Worm (Caenorhabditis elegans): ENCODE results near the gene usp-46.

The usp-46 gene

ce11 chrIII:9760184-9760583, 16.2 kb upstream of the usp-46 start:
- TF ChIP-seq tbx-2 (tag; optimal IDR thresholded peaks at IDR 0.05) = no peak
- TF ChIP-seq F13H6.1 (tag; optimal IDR thresholded peaks at IDR 0.05) = no peak
- no peak for TF ChIP-seq hlh-13 (GFP tag; optimal IDR thresholded peaks at IDR 0.05)
- TF ChIP-seq unc-42 (tag; optimal IDR thresholded peaks at IDR 0.05) = no peak
- TF ChIP-seq ama-1 (optimal IDR thresholded peaks at IDR 0.05) = no peak
- TF ChIP-seq fkh-6 (tag; optimal IDR thresholded peaks at IDR 0.05) = no peak
- no peak for TF ChIP-seq ahr-1 (tag; optimal IDR thresholded peaks at IDR 0.05)
- no peak for TF ChIP-seq nhr-11 (tag; optimal IDR thresholded peaks at IDR 0.05)

ce11 chrIII:9762093-9762748, 14.2 kb upstream of the usp-46 start, which contains the start of gene gcc-2:
TSS of gene gcc-2 (minus strand) at chrIII:9762143.
- TF ChIP-seq ttx-3 (tag; optimal IDR thresholded peaks at IDR 0.05) (no peak), tbx-7 (tag; optimal IDR thresholded peaks at IDR 0.05) (no peak), K02D7.2 (tag; optimal IDR thresholded peaks at IDR 0.05) (no peak), pag-3 (tag; optimal IDR thresholded peaks at IDR 0.05; ENCODE audit: borderline replicate concordance) (no peak), lim-6 (tag; optimal IDR thresholded peaks at IDR 0.05) (no peak), unc-55 (GFP tag; optimal IDR thresholded peaks at IDR 0.05) (no peak), gmeb-2 (tag; optimal IDR thresholded peaks at IDR 0.05) (no peak), ceh-18 (tag; optimal IDR thresholded peaks at IDR 0.05) (no peak), F13H6.1 (tag; optimal IDR thresholded peaks at IDR 0.05) (no peak), ceh-30 (tag; optimal IDR thresholded peaks at IDR 0.05) (no peak)

ce11 chrIII:9764718-9765117, 11.7 kb upstream of the usp-46 start:
- TF ChIP-seq hlh-13 (GFP tag; optimal IDR thresholded peaks at IDR 0.05) (no peak), pax-1 (tag; optimal IDR thresholded peaks at IDR 0.05) (no peak), ceh-34 (tag; optimal IDR thresholded peaks at IDR 0.05) (no peak), syd-9 (tag; optimal IDR thresholded peaks at IDR 0.05) (no peak), C38D4.7 (GFP tag; optimal IDR thresholded peaks at IDR 0.05) (no peak), rnt-1 (tag; optimal IDR thresholded peaks at IDR 0.05) (no peak), ama-1 (optimal IDR thresholded peaks at IDR 0.05) (no peak), pha-2 (tag; optimal IDR thresholded peaks at IDR 0.05) (no peak)

- TF ChIP-seq ceh-22 (tag; optimal IDR thresholded peaks at IDR 0.05) (no peak), hlh-6 (tag; optimal IDR thresholded peaks at IDR 0.05) (no peak), dmd-4 (tag; optimal IDR thresholded peaks at IDR 0.05; ENCODE audit: borderline replicate concordance) (peak; percentile 79), ceh-14 (tag; optimal IDR thresholded peaks at IDR 0.05) (peak; percentile 54), ceh-45 (GFP tag; IDR thresholded peaks at IDR 0.05) (peak; percentile 55), ets-4 (tag; optimal IDR thresholded peaks at IDR 0.05) (peak; percentile 62), dve-1 (tag; optimal IDR thresholded peaks at IDR 0.05) (peak; percentile 90), ztf-16 (tag; optimal IDR thresholded peaks at IDR 0.05) (peak; percentile 81), pha-4 (tag; optimal IDR thresholded peaks at IDR 0.05) (no peak), sox-4 (tag; optimal IDR thresholded peaks at IDR 0.05) (peak; percentile 72), lim-6 (tag; optimal IDR thresholded peaks at IDR 0.05) (no peak), ceh-34 (tag; optimal IDR thresholded peaks at IDR 0.05) (peak; percentile 93), mec-3 (tag; optimal IDR thresholded peaks at IDR 0.05; ENCODE audit: borderline replicate concordance) (no peak), ama-1 (optimal IDR thresholded peaks at IDR 0.05) (peak; percentile 96), C38D4.7 (GFP tag; optimal IDR thresholded peaks at IDR 0.05) (peak; percentile 66), Y22D7AL.16 (tag; optimal IDR thresholded peaks at IDR 0.05) (peak; percentile 51), ttx-3 (tag; optimal IDR thresholded peaks at IDR 0.05) (peak; percentile 22), ceh-6 (GFP tag; optimal IDR thresholded peaks at IDR 0.05) (peak; percentile 79), C08G9.2 (tag; optimal IDR thresholded peaks at IDR 0.05) (peak; percentile 57), syd-9 (tag; optimal IDR thresholded peaks at IDR 0.05) (peak; percentile 84), tbx-7 (tag; optimal IDR thresholded peaks at IDR 0.05) (peak; percentile 59), pros-1 (tag; optimal IDR thresholded peaks at IDR 0.05) (peak; percentile 92), elt-4 (tag; optimal IDR thresholded peaks at IDR 0.05) (no peak), K09A11.1 (tag; optimal IDR thresholded peaks at IDR 0.05; ENCODE audit: insufficient read depth) (peak; percentile 36), unc-42 (tag; optimal IDR thresholded peaks at IDR 0.05) (peak; percentile 82), elt-2 (tag; optimal IDR thresholded peaks at IDR 0.05) (peak; percentile 78), ceh-19 (GFP tag; optimal IDR thresholded peaks at IDR 0.05) (peak; percentile 76), pqm-1 (tag; optimal IDR thresholded peaks at IDR 0.05) (peak; percentile 57), rnt-1 (tag; optimal IDR thresholded peaks at IDR 0.05) (peak; percentile 94), hlh-13 (GFP tag; optimal IDR thresholded peaks at IDR 0.05) (no peak), fkh-10 (GFP tag; optimal IDR thresholded peaks at IDR 0.05) (no peak), lin-11 (tag; optimal IDR thresholded peaks at IDR 0.05) (peak; percentile 31), ahr-1 (tag; optimal IDR thresholded peaks at IDR 0.05) (peak; percentile 8)
Measured at ce11 chrIII:9765465-9765900, 10.9 kb upstream of the usp-46 start.

Data from whole organism, late embryonic.